Fruit fly (Drosophila melanogaster) whole organism, adult: ENCODE data around the gene Pp2C1.

ENCODE experiments used
- CG11617 ChIP-seq: fragments of 200-800 bp; sonication (Bioruptor generic); optimal IDR thresholded peaks from 2 replicates; lab custom pipeline; 2017; ENCODE audit warnings: mild to moderate bottlenecking, missing biosample characterization, missing genetic modification reagents, missing genetic modification characterization
- CG12768 ChIP-seq: fragments of 200-800 bp; sonication (Bioruptor generic); optimal IDR thresholded peaks from 2 replicates; lab custom pipeline; 2017; ENCODE audit warnings: missing biosample characterization, missing genetic modification characterization, mild to moderate bottlenecking, moderate library complexity, missing genetic modification reagents
- CG14711 ChIP-seq: fragments of 200-800 bp; sonication (Bioruptor generic); optimal IDR thresholded peaks from 2 replicates; lab custom pipeline; 2018; ENCODE audit warnings: missing biosample characterization, mild to moderate bottlenecking, missing genetic modification characterization, moderate library complexity
- CG1620 ChIP-seq: fragments of 200-800 bp; sonication (Bioruptor generic); optimal IDR thresholded peaks from 2 replicates; lab custom pipeline; 2016; ENCODE audit warnings: missing biosample characterization, missing genetic modification characterization
- CG33017 ChIP-seq: fragments of 200-800 bp; sonication (Bioruptor generic); optimal IDR thresholded peaks from 2 replicates; lab custom pipeline; 2018; ENCODE audit warnings: missing biosample characterization, mild to moderate bottlenecking, missing genetic modification characterization, moderate library complexity
- CG5204 ChIP-seq: fragments of 200-800 bp; sonication (Bioruptor generic); optimal IDR thresholded peaks from 2 replicates; lab custom pipeline; 2016; ENCODE audit warnings: missing biosample characterization, missing genetic modification characterization
- CG7045 ChIP-seq: fragments of 200-800 bp; sonication (Bioruptor generic); optimal IDR thresholded peaks from 2 replicates; lab custom pipeline; 2017; ENCODE audit warnings: missing biosample characterization, mild to moderate bottlenecking, missing genetic modification characterization
- CG7101 ChIP-seq: fragments of 200-800 bp; sonication (Bioruptor generic); optimal IDR thresholded peaks from 2 replicates; lab custom pipeline; 2018; ENCODE audit warnings: missing biosample characterization, mild to moderate bottlenecking, missing genetic modification characterization, moderate library complexity
- Clk ChIP-seq: fragments of 200-800 bp; sonication (Bioruptor generic); optimal IDR thresholded peaks from 2 replicates; lab custom pipeline; 2017; ENCODE audit warnings: missing biosample characterization, missing genetic modification characterization
- Crg-1 ChIP-seq: fragments of 200-800 bp; sonication (Bioruptor generic); optimal IDR thresholded peaks from 2 replicates; lab custom pipeline; 2016; ENCODE audit warnings: missing biosample characterization, missing genetic modification characterization
- Hr96 ChIP-seq: fragments of 200-800 bp; sonication (Bioruptor generic); optimal IDR thresholded peaks from 2 replicates; lab custom pipeline; 2016; ENCODE audit warnings: missing biosample characterization, missing genetic modification characterization
- Mnt ChIP-seq: fragments of 200-800 bp; sonication (Bioruptor generic); optimal IDR thresholded peaks from 2 replicates; lab custom pipeline; 2016; ENCODE audit warnings: missing biosample characterization, mild to moderate bottlenecking, missing genetic modification characterization
- bab1 ChIP-seq: fragments of 200-800 bp; sonication (Bioruptor generic); optimal IDR thresholded peaks from 3 replicates; lab custom pipeline; 2019; ENCODE audit warnings: missing biosample characterization, mild to moderate bottlenecking, missing genetic modification characterization, moderate library complexity
- cic ChIP-seq: fragments of 200-800 bp; sonication (Bioruptor generic); optimal IDR thresholded peaks from 2 replicates; lab custom pipeline; 2017; ENCODE audit warnings: missing biosample characterization, mild to moderate bottlenecking, missing genetic modification characterization, moderate library complexity
- cnc ChIP-seq, 2 experiments: fragments of >200 bp; optimal IDR thresholded peaks; 2 replicates each; lab custom pipeline; 2017
- kay ChIP-seq: fragments of 200-800 bp; sonication (Bioruptor generic); peaks from one replicate; lab custom pipeline; 2016; ENCODE audit warnings: missing biosample characterization, missing genetic modification characterization, borderline replicate concordance
- ovo ChIP-seq: fragments of 200-800 bp; sonication (Bioruptor generic); optimal IDR thresholded peaks from 2 replicates; lab custom pipeline; 2016; ENCODE audit warnings: missing biosample characterization, missing genetic modification characterization
- pad ChIP-seq: fragments of 200-800 bp; sonication (Bioruptor generic); optimal IDR thresholded peaks from 3 replicates; lab custom pipeline; 2017; ENCODE audit warnings: missing biosample characterization, missing genetic modification characterization, mild to moderate bottlenecking, moderate library complexity, missing genetic modification reagents
- tj ChIP-seq: fragments of 200-800 bp; sonication (Bioruptor generic); optimal IDR thresholded peaks from 3 replicates; lab custom pipeline; 2017; ENCODE audit warnings: missing biosample characterization, mild to moderate bottlenecking, missing genetic modification characterization, moderate library complexity
- toe ChIP-seq: fragments of 200-800 bp; sonication (Bioruptor generic); optimal IDR thresholded peaks from 2 replicates; lab custom pipeline; 2016; ENCODE audit warnings: missing biosample characterization, missing genetic modification characterization

Gene Pp2C1

DNA sequence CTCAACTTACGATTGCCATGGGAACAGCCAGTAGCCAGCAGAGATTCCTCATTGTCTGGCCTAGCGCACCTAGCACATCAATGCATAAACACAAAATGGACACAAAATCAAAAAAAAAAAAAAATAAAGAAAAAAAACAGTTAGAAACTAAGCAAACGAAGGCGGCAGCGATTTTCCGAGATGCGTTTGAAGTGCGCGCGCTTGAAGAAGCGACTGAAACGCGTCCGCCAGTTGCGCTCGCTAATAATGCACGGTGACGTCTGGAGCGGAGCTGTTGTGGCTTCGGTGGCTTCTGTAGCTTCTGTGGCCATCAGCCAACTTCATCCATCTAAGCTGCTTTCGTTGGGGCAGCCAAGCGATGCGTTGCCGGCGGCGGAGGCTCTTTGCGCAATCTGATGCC, 32.3 kb downstream of the Pp2C1 start, which contains the start of gene CG15473:
Gene CG15473 (minus strand): TSS at position 101 of the 400 bp plus-strand sequence.
- no peak for TF ChIP-seq CG7045 (GFP tag; lab: Kevin White, UChicago)
- TF ChIP-seq CG33017 (tag; lab: Kevin White, UChicago) = no peak
- TF ChIP-seq CG14711 (tag; lab: Kevin White, UChicago) = no peak
- no peak for TF ChIP-seq CG12768 (GFP tag; lab: Kevin White, UChicago)

DNA sequence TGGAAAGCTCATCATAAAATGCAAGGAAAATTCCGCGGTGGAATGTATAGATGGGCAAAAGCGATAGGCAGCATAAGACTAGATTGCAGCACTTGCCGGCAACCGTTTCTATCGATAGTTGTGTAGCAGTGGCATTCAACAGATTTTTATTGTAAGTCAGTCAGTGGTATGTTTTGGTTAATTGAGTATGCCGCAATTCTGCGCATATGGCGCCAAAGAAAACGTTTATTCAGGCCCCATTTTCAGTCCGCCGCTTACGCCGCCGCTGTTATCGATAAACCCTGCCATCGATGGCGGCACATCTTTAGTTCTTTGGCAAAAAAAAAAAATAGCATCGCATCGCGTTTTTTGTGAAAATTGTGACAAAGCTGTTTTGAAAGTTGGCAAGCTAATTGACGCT, 37.0 kb downstream of the Pp2C1 start, which contains the start of the genes Cbp80 and Torsin:
Gene Cbp80 (plus strand): TSS at position 265 of the 400 bp plus-strand sequence.
Gene Torsin (minus strand): TSS at position 282 of the 400 bp plus-strand sequence.
- TF ChIP-seq CG1620 = peak; percentile 3
- peak; percentile 5 for TF ChIP-seq CG14711 (tag; lab: Kevin White, UChicago)
- TF ChIP-seq CG5204 (GFP tag; lab: Kevin White, UChicago) = no peak
- no peak for TF ChIP-seq CG7101 (tag; lab: Kevin White, UChicago)
- no peak for TF ChIP-seq cnc (optimal IDR thresholded peaks at IDR 0.05; lab: Kevin White, UChicago)
- TF ChIP-seq bab1 = peak; percentile 63
- TF ChIP-seq tj = peak; percentile 86
- peak; percentile 23 for TF ChIP-seq Mnt (GFP tag; lab: Kevin White, UChicago)
- peak; percentile 28 for TF ChIP-seq CG11617 (GFP tag; lab: Kevin White, UChicago)

dm6 chrX:4647316-4648046, 39.2 kb downstream of the Pp2C1 start, which contains the start of the genes HLH4C and mRpL30:
Gene HLH4C, minus strand, starts transcription at chrX:4647414.
Gene mRpL30, plus strand, starts transcription at chrX:4647871.
- TF ChIP-seq tj = no peak
- no peak for TF ChIP-seq Hr96 (GFP tag; lab: Kevin White, UChicago)
- TF ChIP-seq CG33017 (tag; lab: Kevin White, UChicago) = no peak
- no peak for TF ChIP-seq pad (GFP tag; lab: Kevin White, UChicago)
- no peak for TF ChIP-seq cnc (optimal IDR thresholded peaks at IDR 0.05; lab: Kevin White, UChicago)
- TF ChIP-seq toe (GFP tag; lab: Kevin White, UChicago) = no peak
- TF ChIP-seq CG14711 (tag; lab: Kevin White, UChicago) = no peak
- TF ChIP-seq Mnt (GFP tag; lab: Kevin White, UChicago) = no peak
- TF ChIP-seq kay = no peak
- no peak for TF ChIP-seq cic (GFP tag; lab: Kevin White, UChicago)
- TF ChIP-seq Clk = no peak
- no peak for TF ChIP-seq bab1
- no peak for TF ChIP-seq CG11617 (GFP tag; lab: Kevin White, UChicago)
- no peak for TF ChIP-seq CG5204 (GFP tag; lab: Kevin White, UChicago)

DNA sequence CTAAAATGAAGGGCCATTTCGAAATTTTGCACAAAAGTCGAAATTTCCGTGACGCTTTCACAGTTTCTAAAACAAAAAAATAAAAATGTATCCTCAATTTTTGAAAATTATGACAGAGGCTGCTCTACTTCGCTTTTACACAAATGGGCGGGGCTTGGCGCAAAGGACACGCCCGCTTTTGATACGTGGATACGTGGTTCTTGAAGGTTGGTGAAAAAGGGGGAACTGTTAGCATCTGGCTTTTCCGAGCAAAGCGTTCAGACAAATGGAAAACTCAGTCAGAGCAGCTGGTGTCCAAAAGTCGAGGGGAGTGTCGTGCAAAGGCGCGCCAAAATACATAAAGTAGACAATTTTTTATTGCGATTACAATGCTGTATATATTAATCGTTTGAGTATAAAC, 41.9 kb downstream of the Pp2C1 start, which contains the start of gene CG3062:
Gene CG3062 (minus strand): TSS at position 101 of the 400 bp plus-strand sequence.
- TF ChIP-seq toe (GFP tag; lab: Kevin White, UChicago) = no peak
- TF ChIP-seq cic (GFP tag; lab: Kevin White, UChicago) = no peak
- TF ChIP-seq Mnt (GFP tag; lab: Kevin White, UChicago) = no peak
- no peak for TF ChIP-seq Hr96 (GFP tag; lab: Kevin White, UChicago)
- TF ChIP-seq CG33017 (tag; lab: Kevin White, UChicago) = no peak
- no peak for TF ChIP-seq bab1
- TF ChIP-seq tj = no peak
- TF ChIP-seq CG12768 (GFP tag; lab: Kevin White, UChicago) = no peak
- no peak for TF ChIP-seq pad (GFP tag; lab: Kevin White, UChicago)
- no peak for TF ChIP-seq CG14711 (tag; lab: Kevin White, UChicago)
- TF ChIP-seq Clk = no peak
- no peak for TF ChIP-seq ovo (GFP tag; lab: Kevin White, UChicago)
- TF ChIP-seq kay = no peak
- no peak for TF ChIP-seq Crg-1 (GFP tag; lab: Kevin White, UChicago)

DNA sequence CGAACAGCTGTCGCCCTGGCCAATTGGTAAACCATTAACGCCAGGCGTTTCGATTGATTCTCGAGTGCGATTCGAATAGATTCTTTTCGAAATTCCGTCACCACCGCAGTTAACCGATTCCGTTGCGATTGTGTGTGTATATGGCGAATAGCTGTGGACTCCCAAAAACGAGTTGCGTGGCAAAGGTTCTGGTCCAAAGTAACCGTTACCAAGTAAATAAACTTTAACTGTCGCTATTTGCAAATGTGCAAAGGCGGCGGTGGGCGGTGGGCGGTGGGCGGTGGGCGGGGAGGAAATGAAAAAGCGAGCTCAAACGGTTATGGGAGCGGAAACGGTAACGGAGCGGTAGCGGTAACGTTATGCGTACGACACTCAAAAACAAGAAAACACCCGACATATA, 42.8 kb downstream of the Pp2C1 start, which contains the start of gene CG3081:
Gene CG3081 (minus strand): TSS at position 101 of the 400 bp plus-strand sequence.
- no peak for TF ChIP-seq Clk
- no peak for TF ChIP-seq Crg-1 (GFP tag; lab: Kevin White, UChicago)
- TF ChIP-seq CG11617 (GFP tag; lab: Kevin White, UChicago) = no peak
- no peak for TF ChIP-seq CG5204 (GFP tag; lab: Kevin White, UChicago)
- TF ChIP-seq pad (GFP tag; lab: Kevin White, UChicago) = no peak

DNA sequence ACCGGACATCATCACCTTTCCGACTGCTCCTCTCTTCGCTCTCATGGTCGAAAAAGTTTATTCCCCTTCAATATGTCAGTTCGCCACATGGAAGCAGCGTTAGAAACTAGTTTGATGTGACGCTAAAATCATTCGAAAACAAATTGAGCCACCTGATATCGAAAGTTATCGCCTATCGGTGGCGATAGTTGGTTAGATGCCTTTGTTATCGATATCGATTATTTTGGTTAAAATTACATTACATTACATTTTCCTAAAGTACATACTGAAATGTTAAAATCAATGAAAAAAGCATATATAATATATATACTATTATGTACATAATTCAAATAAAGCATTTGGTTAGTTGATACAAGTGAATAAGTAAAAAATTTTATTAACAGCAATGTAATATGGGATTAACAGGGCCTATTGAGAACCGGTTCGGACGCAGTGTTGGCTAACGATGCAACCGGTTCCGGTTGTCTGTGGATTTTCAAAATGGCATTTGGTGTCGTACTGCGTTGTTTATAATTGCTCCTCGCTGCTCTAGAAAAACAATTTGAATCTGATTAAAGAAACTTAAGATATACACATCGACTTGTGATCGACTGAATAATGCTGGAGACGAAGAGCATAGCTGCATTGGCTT, 50.7 kb downstream of the Pp2C1 start, which contains the start of the genes Alms1a and pon:
Gene Alms1a (minus strand): TSS at position 149 of the 631 bp plus-strand sequence.
Gene pon (plus strand): TSS at position 463 of the 631 bp plus-strand sequence.
- TF ChIP-seq Hr96 (GFP tag; lab: Kevin White, UChicago) (no peak), CG14711 (tag; lab: Kevin White, UChicago) (no peak), Crg-1 (GFP tag; lab: Kevin White, UChicago) (no peak), kay (peak; percentile 64), toe (GFP tag; lab: Kevin White, UChicago) (no peak), bab1 (no peak), CG33017 (tag; lab: Kevin White, UChicago) (no peak)
